Worm (Caenorhabditis elegans) whole organism, L2 larva: ENCODE measurements around the gene srd-39.

ENCODE experiments used
- C34F6.9 ChIP-seq: fragments of 150-350 bp; optimal IDR thresholded peaks from 2 replicates; lab custom pipeline; 2014; ENCODE audit warnings: missing biosample characterization, missing genetic modification characterization
- F13H6.1 ChIP-seq: sonication (generic microtip); optimal IDR thresholded peaks from 2 replicates; lab custom pipeline; 2016; ENCODE audit warnings: missing genetic modification characterization, missing compliant biosample characterization
- R02D3.7 ChIP-seq: fragments of 150-350 bp; optimal IDR thresholded peaks from 2 replicates; lab custom pipeline; 2014; ENCODE audit warnings: missing biosample characterization, missing genetic modification characterization
- Y55F3AM.14 ChIP-seq: fragments of 200-800 bp; sonication (Bioruptor generic); optimal IDR thresholded peaks from 2 replicates; lab custom pipeline; 2018; ENCODE audit warnings: mild to moderate bottlenecking, missing genetic modification characterization, missing compliant biosample characterization
- ZK546.5 ChIP-seq: sonication (generic microtip); optimal IDR thresholded peaks from 2 replicates; lab custom pipeline; 2017; ENCODE audit warnings: missing biosample characterization, missing genetic modification characterization
- alr-1 ChIP-seq: fragments of 150-350 bp; optimal IDR thresholded peaks from 2 replicates; lab custom pipeline; 2014; ENCODE audit warnings: missing biosample characterization, missing genetic modification characterization
- aly-2 ChIP-seq: fragments of 150-350 bp; optimal IDR thresholded peaks from 2 replicates; lab custom pipeline; 2014; ENCODE audit warnings: missing biosample characterization, missing genetic modification characterization
- ama-1 ChIP-seq: fragments of 150-350 bp; optimal IDR thresholded peaks from 2 replicates; lab custom pipeline; 2018; ENCODE audit warnings: inconsistent platforms
- blmp-1 ChIP-seq: sonication (generic microtip); optimal IDR thresholded peaks from 2 replicates; lab custom pipeline; 2017; ENCODE audit warnings: missing genetic modification characterization, mild to moderate bottlenecking, missing compliant biosample characterization, antibody characterized with exemption, moderate library complexity; ENCODE audit not compliant: insufficient read depth
- ceh-16 ChIP-seq: fragments of 150-350 bp; optimal IDR thresholded peaks from 2 replicates; lab custom pipeline; 2014; ENCODE audit warnings: missing biosample characterization, missing genetic modification characterization
- ceh-82 ChIP-seq: fragments of 150-350 bp; optimal IDR thresholded peaks from 2 replicates; lab custom pipeline; 2014; ENCODE audit warnings: missing biosample characterization, missing genetic modification characterization
- crh-2 ChIP-seq: sonication (generic microtip); optimal IDR thresholded peaks from 2 replicates; lab custom pipeline; 2017; ENCODE audit warnings: missing biosample characterization, missing genetic modification characterization
- dmd-4 ChIP-seq: sonication (generic microtip); optimal IDR thresholded peaks from 2 replicates; lab custom pipeline; 2017; ENCODE audit warnings: missing biosample characterization, missing genetic modification characterization
- egl-27 ChIP-seq: sonication (generic microtip); optimal IDR thresholded peaks from 3 replicates; lab custom pipeline; 2017; ENCODE audit warnings: missing biosample characterization, missing genetic modification reagents, missing genetic modification characterization
- elt-3 ChIP-seq: sonication (generic microtip); optimal IDR thresholded peaks from 2 replicates; lab custom pipeline; 2017; ENCODE audit warnings: missing biosample characterization, missing genetic modification characterization
- fos-1 ChIP-seq: fragments of 150-350 bp; optimal IDR thresholded peaks from 2 replicates; lab custom pipeline; 2014; ENCODE audit warnings: missing biosample characterization, missing genetic modification characterization
- gmeb-1 ChIP-seq: fragments of 150-350 bp; optimal IDR thresholded peaks from 2 replicates; lab custom pipeline; 2014; ENCODE audit warnings: missing biosample characterization, missing genetic modification characterization
- lin-11 ChIP-seq: fragments of 150-350 bp; sonication (generic microtip); optimal IDR thresholded peaks from 2 replicates; lab custom pipeline; 2014; ENCODE audit warnings: missing biosample characterization, missing genetic modification characterization, inconsistent platforms, mixed read lengths
- lin-13 ChIP-seq: fragments of 150-350 bp; optimal IDR thresholded peaks from 2 replicates; lab custom pipeline; 2014; ENCODE audit warnings: missing biosample characterization, missing genetic modification reagents, missing genetic modification characterization
- lin-39 ChIP-seq: fragments of 150-350 bp; optimal IDR thresholded peaks from 2 replicates; lab custom pipeline; 2014; ENCODE audit warnings: missing biosample characterization, missing genetic modification reagents, missing genetic modification characterization
- lsy-2 ChIP-seq, 2 experiments: fragments of 150-350 bp in 1 of 2; sonication (generic microtip) in 1 of 2; optimal IDR thresholded peaks; 2 replicates each; lab custom pipeline; 2014 to 2017; ENCODE audit warnings: missing biosample characterization in 2 of 2, missing genetic modification characterization in 2 of 2
- mab-5 ChIP-seq: fragments of 150-350 bp; optimal IDR thresholded peaks from 2 replicates; lab custom pipeline; 2014; ENCODE audit warnings: missing biosample characterization, missing genetic modification characterization
- mbf-1 ChIP-seq: sonication (generic microtip); optimal IDR thresholded peaks from 2 replicates; lab custom pipeline; 2017; ENCODE audit warnings: missing biosample characterization, missing genetic modification characterization
- mdl-1 ChIP-seq, 2 experiments: fragments of 150-350 bp in 1 of 2; sonication (generic microtip) in 1 of 2; optimal IDR thresholded peaks; 2 replicates each; lab custom pipeline; 2017; ENCODE audit warnings: missing biosample characterization in 2 of 2, missing genetic modification characterization in 2 of 2
- nhr-10 ChIP-seq: sonication (generic microtip); optimal IDR thresholded peaks from 2 replicates; lab custom pipeline; 2017; ENCODE audit warnings: missing biosample characterization, missing genetic modification characterization
- nhr-11 ChIP-seq: fragments of 150-350 bp; optimal IDR thresholded peaks from 2 replicates; lab custom pipeline; 2014; ENCODE audit warnings: missing biosample characterization, missing genetic modification characterization
- nhr-12 ChIP-seq: fragments of 150-350 bp; optimal IDR thresholded peaks from 2 replicates; lab custom pipeline; 2014; ENCODE audit warnings: missing biosample characterization, missing genetic modification characterization
- nhr-129 ChIP-seq: fragments of 150-350 bp; optimal IDR thresholded peaks from 2 replicates; lab custom pipeline; 2014; ENCODE audit warnings: missing biosample characterization, missing genetic modification characterization
- nhr-21 ChIP-seq: fragments of 150-350 bp; optimal IDR thresholded peaks from 2 replicates; lab custom pipeline; 2014; ENCODE audit warnings: missing biosample characterization, missing genetic modification characterization
- nhr-23 ChIP-seq: fragments of 150-350 bp; optimal IDR thresholded peaks from 2 replicates; lab custom pipeline; 2014; ENCODE audit warnings: missing biosample characterization, missing genetic modification reagents, missing genetic modification characterization
- nhr-237 ChIP-seq: fragments of 150-350 bp; optimal IDR thresholded peaks from 2 replicates; lab custom pipeline; 2014; ENCODE audit warnings: missing biosample characterization, missing genetic modification characterization
- nhr-25 ChIP-seq: fragments of 150-350 bp; sonication (generic microtip); optimal IDR thresholded peaks from 3 replicates; lab custom pipeline; 2014; ENCODE audit warnings: missing biosample characterization, missing genetic modification characterization
- nhr-6 ChIP-seq: fragments of 150-350 bp; optimal IDR thresholded peaks from 2 replicates; lab custom pipeline; 2014; ENCODE audit warnings: missing biosample characterization, missing genetic modification characterization
- peb-1 ChIP-seq: fragments of 150-350 bp; optimal IDR thresholded peaks from 2 replicates; lab custom pipeline; 2014; ENCODE audit warnings: missing biosample characterization, missing genetic modification characterization
- sem-4 ChIP-seq: fragments of 150-350 bp; optimal IDR thresholded peaks from 2 replicates; lab custom pipeline; 2014; ENCODE audit warnings: missing biosample characterization, missing genetic modification reagents, missing genetic modification characterization
- skn-1 ChIP-seq: sonication (generic microtip); optimal IDR thresholded peaks from 2 replicates; lab custom pipeline; 2017; ENCODE audit warnings: missing biosample characterization, missing genetic modification characterization
- sma-3 ChIP-seq: sonication (generic microtip); optimal IDR thresholded peaks from 2 replicates; lab custom pipeline; 2016; ENCODE audit warnings: missing genetic modification reagents, missing genetic modification characterization, missing compliant biosample characterization
- sma-9 ChIP-seq, 2 experiments: fragments of 150-350 bp in 1 of 2; sonication (generic microtip) in 1 of 2; optimal IDR thresholded peaks; 2 replicates each; lab custom pipeline; 2014 to 2016; ENCODE audit warnings: missing genetic modification characterization in 2 of 2, mild to moderate bottlenecking in 1 of 2, missing biosample characterization in 1 of 2, missing compliant biosample characterization in 1 of 2, missing genetic modification reagents in 1 of 2, moderate library complexity in 1 of 2
- snpc-4 ChIP-seq: fragments of 150-350 bp; optimal IDR thresholded peaks from 2 replicates; lab custom pipeline; 2014; ENCODE audit warnings: missing biosample characterization, missing genetic modification characterization
- unc-39 ChIP-seq: fragments of 150-350 bp; optimal IDR thresholded peaks from 2 replicates; lab custom pipeline; 2014; ENCODE audit warnings: missing biosample characterization, missing genetic modification characterization
- unc-55 ChIP-seq: fragments of 150-350 bp; sonication (generic microtip); optimal IDR thresholded peaks from 3 replicates; lab custom pipeline; 2014; ENCODE audit warnings: missing biosample characterization, missing genetic modification reagents, missing genetic modification characterization
- unc-62 ChIP-seq: fragments of 150-350 bp; optimal IDR thresholded peaks from 2 replicates; lab custom pipeline; 2014; ENCODE audit warnings: missing biosample characterization, missing genetic modification reagents, missing genetic modification characterization
- zag-1 ChIP-seq: fragments of 150-350 bp; optimal IDR thresholded peaks from 2 replicates; lab custom pipeline; 2014; ENCODE audit warnings: missing biosample characterization, missing genetic modification characterization
- ztf-1 ChIP-seq: fragments of 200-800 bp; sonication (Bioruptor generic); conservative IDR thresholded peaks from 2 replicates; pipeline ENCODE4 v1.3.6; 2022; ENCODE audit warnings: missing genetic modification characterization, missing compliant biosample characterization
- ztf-11 ChIP-seq: sonication (generic microtip); optimal IDR thresholded peaks from 2 replicates; lab custom pipeline; 2017; ENCODE audit warnings: missing biosample characterization, missing genetic modification characterization
- ztf-4 ChIP-seq: fragments of 150-350 bp; optimal IDR thresholded peaks from 2 replicates; lab custom pipeline; 2014; ENCODE audit warnings: missing biosample characterization, missing genetic modification characterization

The srd-39 gene

ce11 chrX:13308745-13309144 lies 8.3 kb upstream of the srd-39 start, which contains the start of gene srxa-8:
Gene srxa-8 (minus strand): TSS chrX:13308845.
- TF ChIP-seq nhr-25 (tag; lab: Kevin White, UChicago): no peak
- no peak for TF ChIP-seq gmeb-1 (tag; lab: Kevin White, UChicago)
- TF ChIP-seq unc-39 (tag; lab: Kevin White, UChicago): no peak
- TF ChIP-seq ztf-1 (GFP tag; lab: Robert Waterston, UW): no peak
- TF ChIP-seq unc-62 (GFP tag; lab: Kevin White, UChicago): no peak
- no peak for TF ChIP-seq nhr-10
- TF ChIP-seq nhr-6: no peak
- no peak for TF ChIP-seq ceh-82
- TF ChIP-seq nhr-21: no peak
- TF ChIP-seq C34F6.9 (tag; lab: Kevin White, UChicago): no peak
- no peak for TF ChIP-seq Y55F3AM.14
- TF ChIP-seq nhr-12: no peak
- no peak for TF ChIP-seq crh-2
- no peak for TF ChIP-seq skn-1 (tag; lab: Kevin White, UChicago)
- no peak for TF ChIP-seq sma-9 (GFP tag; optimal IDR thresholded peaks at IDR 0.05; lab: Kevin White, UChicago)
- TF ChIP-seq sma-9 (tag; optimal IDR thresholded peaks at IDR 0.05; lab: Kevin White, UChicago): no peak
- TF ChIP-seq ama-1 (lab: Kevin White, UChicago): no peak
- no peak for TF ChIP-seq snpc-4
- TF ChIP-seq peb-1 (tag; lab: Kevin White, UChicago): no peak

ce11 chrX:13307852-13308251 lies 7.4 kb upstream of the srd-39 start:
- TF ChIP-seq ceh-82: no peak
- no peak for TF ChIP-seq ztf-11 (tag; lab: Kevin White, UChicago)
- no peak for TF ChIP-seq egl-27 (tag; lab: Kevin White, UChicago)
- peak; percentile 14 for TF ChIP-seq unc-55 (GFP tag; lab: Kevin White, UChicago)
- no peak for TF ChIP-seq nhr-11 (tag; lab: Kevin White, UChicago)
- TF ChIP-seq, all 48 proteins: peak for 1

ce11 chrX:13306869-13307446 lies 6.6 kb upstream of the srd-39 start:
- TF ChIP-seq unc-62 (GFP tag; lab: Kevin White, UChicago) (no peak), ztf-4 (tag; lab: Kevin White, UChicago) (peak; percentile 43), ceh-16 (tag; lab: Kevin White, UChicago) (peak; percentile 36), nhr-21 (peak; percentile 89), F13H6.1 (peak; percentile 75), Y55F3AM.14 (peak; percentile 73), nhr-10 (no peak), crh-2 (peak; percentile 89), gmeb-1 (tag; lab: Kevin White, UChicago) (peak; percentile 65), sem-4 (no peak), lin-11 (tag; lab: Kevin White, UChicago) (peak; percentile 83), snpc-4 (peak; percentile 21), ZK546.5 (tag; lab: Kevin White, UChicago) (no peak), unc-55 (GFP tag; lab: Kevin White, UChicago) (peak; percentile 90), unc-39 (tag; lab: Kevin White, UChicago) (no peak), lsy-2 (tag; optimal IDR thresholded peaks at IDR 0.05; lab: Kevin White, UChicago) (peak in 1 of 2 experiments; percentile 58), ama-1 (lab: Kevin White, UChicago) (no peak), nhr-237 (no peak), nhr-23 (tag; lab: Kevin White, UChicago) (no peak), R02D3.7 (no peak), aly-2 (tag; lab: Kevin White, UChicago) (no peak), elt-3 (tag; lab: Kevin White, UChicago) (no peak), mdl-1 (tag; optimal IDR thresholded peaks at IDR 0.05; lab: Kevin White, UChicago) (peak in 1 of 2 experiments; percentile 57), lin-13 (GFP tag; lab: Kevin White, UChicago) (peak; percentile 75), egl-27 (tag; lab: Kevin White, UChicago) (peak; percentile 77), zag-1 (tag; lab: Kevin White, UChicago) (peak; percentile 65), peb-1 (tag; lab: Kevin White, UChicago) (no peak), dmd-4 (tag; lab: Kevin White, UChicago) (no peak), nhr-6 (peak; percentile 73), alr-1 (no peak), lin-39 (tag; lab: Kevin White, UChicago) (no peak), blmp-1 (tag; lab: Kevin White, UChicago) (no peak), sma-9 (GFP tag; optimal IDR thresholded peaks at IDR 0.05; lab: Kevin White, UChicago) (peak; percentile 89), sma-9 (tag; optimal IDR thresholded peaks at IDR 0.05; lab: Kevin White, UChicago) (no peak), mab-5 (tag; lab: Kevin White, UChicago) (peak; percentile 73), fos-1 (tag; lab: Kevin White, UChicago) (peak; percentile 87), nhr-25 (tag; lab: Kevin White, UChicago) (no peak), sma-3 (GFP tag; lab: Kevin White, UChicago) (peak; percentile 75), ceh-82 (peak; percentile 53), nhr-129 (peak; percentile 93), mbf-1 (peak; percentile 30)
